Fruit fly (Drosophila melanogaster) whole organism, prepupa: ENCODE results near the gene CG8539.

ENCODE experiments used
- CG10631 ChIP-seq: fragments of 200-800 bp; sonication (Bioruptor generic); optimal IDR thresholded peaks from 2 replicates; lab custom pipeline; 2016; ENCODE audit warnings: missing biosample characterization, missing genetic modification characterization
- CG10669 ChIP-seq: fragments of 200-800 bp; sonication (Bioruptor generic); optimal IDR thresholded peaks from 3 replicates; lab custom pipeline; 2018; ENCODE audit warnings: missing biosample characterization, mild to moderate bottlenecking, missing genetic modification characterization, moderate library complexity
- CG11762 ChIP-seq: fragments of 200-800 bp; sonication (Bioruptor generic); optimal IDR thresholded peaks from 3 replicates; lab custom pipeline; 2016; ENCODE audit warnings: missing biosample characterization, missing genetic modification characterization; ENCODE audit not compliant: insufficient read depth
- CG11902 ChIP-seq: fragments of 200-800 bp; sonication (Bioruptor generic); optimal IDR thresholded peaks from 3 replicates; lab custom pipeline; 2016; ENCODE audit warnings: missing biosample characterization, missing genetic modification characterization
- CG3032 ChIP-seq: fragments of 200-800 bp; optimal IDR thresholded peaks from 2 replicates; lab custom pipeline; 2019; ENCODE audit warnings: missing biosample characterization, mild to moderate bottlenecking, missing genetic modification characterization, moderate library complexity
- CG31627 ChIP-seq: fragments of 200-800 bp; sonication (Bioruptor generic); optimal IDR thresholded peaks from 3 replicates; lab custom pipeline; 2016; ENCODE audit warnings: missing biosample characterization, missing genetic modification characterization
- CG32006 ChIP-seq: fragments of 200-800 bp; sonication (Bioruptor generic); optimal IDR thresholded peaks from 3 replicates; lab custom pipeline; 2017; ENCODE audit warnings: missing biosample characterization, mild to moderate bottlenecking, missing genetic modification characterization
- CG3919 ChIP-seq: fragments of 200-800 bp; sonication (Bioruptor generic); optimal IDR thresholded peaks from 3 replicates; lab custom pipeline; 2016; ENCODE audit warnings: missing biosample characterization, missing genetic modification characterization
- CG6163 ChIP-seq: fragments of 200-800 bp; sonication (Bioruptor generic); IDR thresholded peaks from 3 replicates; pipeline ENCODE4 v1.3.6; 2022; ENCODE audit warnings: missing biosample characterization, missing genetic modification characterization
- CG8119 ChIP-seq: fragments of 200-800 bp; sonication (Bioruptor generic); IDR thresholded peaks from 3 replicates; pipeline ENCODE4 v1.3.6; 2022; ENCODE audit warnings: missing biosample characterization, missing genetic modification characterization
- CG8319 ChIP-seq: fragments of 200-800 bp; sonication (Bioruptor generic); optimal IDR thresholded peaks from 3 replicates; lab custom pipeline; 2016; ENCODE audit warnings: missing biosample characterization, missing genetic modification characterization
- CG8632 ChIP-seq: fragments of 200-800 bp; sonication (Bioruptor generic); optimal IDR thresholded peaks from 3 replicates; lab custom pipeline; 2016; ENCODE audit warnings: missing biosample characterization, missing genetic modification characterization
- CG9139 ChIP-seq: fragments of 200-800 bp; sonication (Bioruptor generic); optimal IDR thresholded peaks from 3 replicates; lab custom pipeline; 2017; ENCODE audit warnings: missing biosample characterization, mild to moderate bottlenecking, missing genetic modification characterization
- Eip78C ChIP-seq: fragments of 200-800 bp; sonication (Bioruptor generic); peaks from one replicate; lab custom pipeline; 2016; ENCODE audit warnings: missing biosample characterization, missing genetic modification characterization
- Ets96B ChIP-seq: fragments of 200-800 bp; optimal IDR thresholded peaks from 2 replicates; lab custom pipeline; 2019; ENCODE audit warnings: missing biosample characterization, mild to moderate bottlenecking, missing genetic modification characterization, moderate library complexity
- Hr39 ChIP-seq: fragments of 200-800 bp; sonication (Bioruptor generic); optimal IDR thresholded peaks from 2 replicates; lab custom pipeline; 2016; ENCODE audit warnings: missing biosample characterization, missing genetic modification characterization
- Lpt ChIP-seq: fragments of 200-800 bp; sonication (Bioruptor generic); optimal IDR thresholded peaks from 3 replicates; lab custom pipeline; 2016; ENCODE audit warnings: missing biosample characterization, missing genetic modification characterization
- OdsH ChIP-seq: fragments of 200-800 bp; sonication (Bioruptor generic); optimal IDR thresholded peaks from 3 replicates; lab custom pipeline; 2016; ENCODE audit warnings: missing biosample characterization, missing genetic modification characterization
- Smox ChIP-seq: fragments of 200-800 bp; sonication (Bioruptor generic); optimal IDR thresholded peaks from 3 replicates; lab custom pipeline; 2016; ENCODE audit warnings: missing biosample characterization, missing genetic modification characterization
- Sox14 ChIP-seq: fragments of 200-800 bp; sonication (Bioruptor generic); optimal IDR thresholded peaks from 3 replicates; lab custom pipeline; 2016; ENCODE audit warnings: missing biosample characterization, missing genetic modification characterization
- Sox15 ChIP-seq: fragments of 200-800 bp; sonication (Bioruptor generic); optimal IDR thresholded peaks from 3 replicates; lab custom pipeline; 2016; ENCODE audit warnings: missing biosample characterization, missing genetic modification characterization
- cyc ChIP-seq: fragments of 200-800 bp; sonication (Bioruptor generic); optimal IDR thresholded peaks from 3 replicates; lab custom pipeline; 2016; ENCODE audit warnings: missing biosample characterization, missing genetic modification characterization
- dac ChIP-seq: fragments of 200-800 bp; sonication (Bioruptor generic); optimal IDR thresholded peaks from 2 replicates; lab custom pipeline; 2017; ENCODE audit warnings: missing biosample characterization, mild to moderate bottlenecking, missing genetic modification characterization
- eg ChIP-seq: fragments of 200-800 bp; sonication (Bioruptor generic); IDR thresholded peaks from 3 replicates; pipeline ENCODE4 v1.3.6; 2022; ENCODE audit warnings: missing biosample characterization, missing genetic modification characterization
- esn ChIP-seq: fragments of 200-800 bp; sonication (Bioruptor generic); optimal IDR thresholded peaks from 2 replicates; lab custom pipeline; 2016; ENCODE audit warnings: missing biosample characterization, mild to moderate bottlenecking, missing genetic modification characterization, moderate library complexity
- fd59A ChIP-seq: fragments of 200-800 bp; sonication (Bioruptor generic); optimal IDR thresholded peaks from 2 replicates; lab custom pipeline; 2017; ENCODE audit warnings: missing biosample characterization, mild to moderate bottlenecking, missing genetic modification characterization, missing genetic modification reagents
- fkh ChIP-seq: fragments of 200-800 bp; sonication (Bioruptor generic); optimal IDR thresholded peaks from 3 replicates; lab custom pipeline; 2017; ENCODE audit warnings: missing biosample characterization, mild to moderate bottlenecking, missing genetic modification characterization, moderate library complexity
- lz ChIP-seq: fragments of 200-800 bp; sonication (Bioruptor generic); optimal IDR thresholded peaks from 3 replicates; lab custom pipeline; 2016; ENCODE audit warnings: missing biosample characterization, missing genetic modification characterization
- net ChIP-seq: fragments of 200-800 bp; sonication (Bioruptor generic); optimal IDR thresholded peaks from 3 replicates; lab custom pipeline; 2016; ENCODE audit warnings: missing biosample characterization, missing genetic modification characterization
- pdm3 ChIP-seq: fragments of 200-800 bp; sonication (Bioruptor generic); optimal IDR thresholded peaks from 3 replicates; lab custom pipeline; 2016; ENCODE audit warnings: missing biosample characterization, missing genetic modification characterization
- salr ChIP-seq, 2 experiments: fragments of 200-800 bp; sonication (Bioruptor generic); optimal IDR thresholded peaks; 3 replicates each; lab custom pipeline; 2016 to 2018; ENCODE audit warnings: missing biosample characterization in 2 of 2, missing genetic modification characterization in 2 of 2, mild to moderate bottlenecking in 1 of 2
- spab ChIP-seq: fragments of 200-800 bp; sonication (Bioruptor generic); optimal IDR thresholded peaks from 2 replicates; lab custom pipeline; 2017; ENCODE audit warnings: missing biosample characterization, mild to moderate bottlenecking, missing genetic modification characterization, missing genetic modification reagents
- ss ChIP-seq, 2 experiments: fragments of 200-800 bp; sonication (Bioruptor generic); optimal IDR thresholded peaks; 2 replicates in 1 of 2; 3 replicates in 1 of 2; lab custom pipeline; 2017 to 2018; ENCODE audit warnings: mild to moderate bottlenecking in 2 of 2, missing biosample characterization in 2 of 2, missing genetic modification characterization in 2 of 2, moderate library complexity in 1 of 2
- svp ChIP-seq: fragments of 200-800 bp; sonication (Bioruptor generic); peaks from one replicate; lab custom pipeline; 2016; ENCODE audit warnings: missing biosample characterization, missing genetic modification characterization
- topi ChIP-seq: fragments of 200-800 bp; sonication (Bioruptor generic); optimal IDR thresholded peaks from 3 replicates; lab custom pipeline; 2016; ENCODE audit warnings: missing biosample characterization, missing genetic modification characterization
- vri ChIP-seq: fragments of 200-800 bp; sonication (Bioruptor generic); optimal IDR thresholded peaks from 3 replicates; lab custom pipeline; 2016; ENCODE audit warnings: missing biosample characterization, mild to moderate bottlenecking, missing genetic modification characterization

CG8539 gene

DNA sequence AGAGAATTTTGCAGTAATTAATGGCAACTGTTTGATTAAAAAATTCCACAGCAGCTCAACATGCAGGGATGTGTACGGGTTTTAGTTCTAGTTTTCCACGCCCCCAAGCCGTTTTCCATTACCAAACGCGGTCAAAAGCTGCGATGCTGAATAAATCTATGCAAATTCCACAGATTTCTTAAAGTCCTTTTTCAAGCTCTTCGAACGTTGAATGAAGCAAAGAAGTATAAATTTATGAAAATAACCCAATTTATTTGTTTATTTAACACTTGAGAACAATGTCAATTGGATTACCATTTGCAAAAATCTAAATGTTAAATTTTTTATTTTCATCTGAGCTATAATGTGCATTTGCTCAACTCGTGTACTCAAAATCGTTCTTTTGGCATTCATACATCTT, 33.4 kb downstream of the CG8539 start, which contains the start of the genes CG42660, CG42661 and Tsp66A:
Gene CG42660 (plus strand): TSS at position 301 of the 400 bp plus-strand sequence.
Gene CG42661 (plus strand): TSS at position 301 of the 400 bp plus-strand sequence.
Gene Tsp66A (plus strand): TSS at position 301 of the 400 bp plus-strand sequence.
- no peak for TF ChIP-seq vri
- TF ChIP-seq salr (GFP tag; optimal IDR thresholded peaks at IDR 0.05; lab: Kevin White, UChicago) = no peak
- TF ChIP-seq CG3919 (GFP tag; lab: Kevin White, UChicago) = no peak
- no peak for TF ChIP-seq CG11902 (GFP tag; lab: Kevin White, UChicago)
- TF ChIP-seq CG8632 = no peak
- TF ChIP-seq Smox = no peak
- TF ChIP-seq CG31627 (GFP tag; lab: Kevin White, UChicago) = no peak
- no peak for TF ChIP-seq svp
- TF ChIP-seq ss (GFP tag; optimal IDR thresholded peaks at IDR 0.05; lab: Kevin White, UChicago) = no peak
- no peak for TF ChIP-seq lz (GFP tag; lab: Kevin White, UChicago)
- no peak for TF ChIP-seq CG11762
- TF ChIP-seq Sox15 (GFP tag; lab: Kevin White, UChicago) = no peak
- TF ChIP-seq Hr39 = no peak
- TF ChIP-seq Sox14 (GFP tag; lab: Kevin White, UChicago) = no peak

- no peak for TF ChIP-seq lz (GFP tag; lab: Kevin White, UChicago)
- no peak for TF ChIP-seq pdm3
- TF ChIP-seq net (GFP tag; lab: Kevin White, UChicago) = no peak
- TF ChIP-seq Eip78C (GFP tag; lab: Kevin White, UChicago) = no peak
- no peak for TF ChIP-seq dac
- no peak for TF ChIP-seq OdsH (GFP tag; lab: Kevin White, UChicago)
- TF ChIP-seq CG32006 (GFP tag; lab: Kevin White, UChicago) = no peak
- no peak for TF ChIP-seq Lpt
- no peak for TF ChIP-seq Ets96B (tag; lab: Kevin White, UChicago)
- no peak for TF ChIP-seq CG6163
- no peak for TF ChIP-seq CG10669 (GFP tag; lab: Kevin White, UChicago)
- no peak for TF ChIP-seq cyc (GFP tag; lab: Kevin White, UChicago)
- TF ChIP-seq svp = no peak
- no peak for TF ChIP-seq CG8119 (GFP tag; lab: Robert Waterston, UW)
Observed at dm6 chr3L:7455849-7456248, 42.8 kb downstream of the CG8539 start, which contains the start of gene ppk26. Gene ppk26 (plus strand): TSS chr3L:7456149.

- TF ChIP-seq Smox = no peak
- no peak for TF ChIP-seq CG11902 (GFP tag; lab: Kevin White, UChicago)
- TF ChIP-seq salr (GFP tag; optimal IDR thresholded peaks at IDR 0.05; lab: Kevin White, UChicago) = no peak
- no peak for TF ChIP-seq CG6163
- TF ChIP-seq spab (GFP tag; lab: Kevin White, UChicago) = no peak
- no peak for TF ChIP-seq fd59A (GFP tag; lab: Kevin White, UChicago)
- TF ChIP-seq lz (GFP tag; lab: Kevin White, UChicago) = no peak
- no peak for TF ChIP-seq eg (GFP tag; lab: Robert Waterston, UW)
- TF ChIP-seq OdsH (GFP tag; lab: Kevin White, UChicago) = no peak
- TF ChIP-seq CG8319 (GFP tag; lab: Kevin White, UChicago) = no peak
- TF ChIP-seq CG31627 (GFP tag; lab: Kevin White, UChicago) = no peak
- TF ChIP-seq CG9139 (GFP tag; lab: Kevin White, UChicago) = no peak
- no peak for TF ChIP-seq vri
- no peak for TF ChIP-seq CG11762
- no peak for TF ChIP-seq CG10631 (GFP tag; lab: Kevin White, UChicago)
- TF ChIP-seq topi (GFP tag; lab: Kevin White, UChicago) = no peak
- no peak for TF ChIP-seq CG32006 (GFP tag; lab: Kevin White, UChicago)
Observed at dm6 chr3L:7450553-7450952, 48.1 kb downstream of the CG8539 start, which contains the start of gene CG33278. Gene CG33278 (plus strand): TSS chr3L:7450853.

dm6 chr3L:7449097-7449496, 49.5 kb downstream of the CG8539 start:
- TF ChIP-seq esn (GFP tag; lab: Kevin White, UChicago) = no peak
- no peak for TF ChIP-seq CG3032 (tag; lab: Kevin White, UChicago)
- TF ChIP-seq fkh (GFP tag; lab: Kevin White, UChicago) = no peak
- TF ChIP-seq, all 60 proteins: peak for 0
